Fruit fly (Drosophila melanogaster) whole organism, pupa: ENCODE results near the gene CG9240.

Experiments used
- CG13204 ChIP-seq: fragments of 200-800 bp; sonication (Bioruptor generic); optimal IDR thresholded peaks from 2 replicates; lab custom pipeline; 2018; ENCODE audit warnings: missing biosample characterization, mild to moderate bottlenecking, missing genetic modification characterization, moderate library complexity
- CG17806 ChIP-seq: fragments of 200-800 bp; sonication (Bioruptor generic); optimal IDR thresholded peaks from 2 replicates; lab custom pipeline; 2018; ENCODE audit warnings: missing biosample characterization, mild to moderate bottlenecking, missing genetic modification characterization, moderate library complexity
- CG32121 ChIP-seq: fragments of 200-800 bp; sonication (Bioruptor generic); IDR thresholded peaks from 2 replicates; pipeline ENCODE4 v1.3.6; 2022; ENCODE audit warnings: missing biosample characterization, missing genetic modification characterization
- CG4496 ChIP-seq: fragments of 200-800 bp; sonication (Bioruptor generic); IDR thresholded peaks from 3 replicates; pipeline ENCODE4 v1.3.6; 2022; ENCODE audit warnings: missing biosample characterization, missing genetic modification characterization
- CG9948 ChIP-seq: fragments of 200-800 bp; sonication (Bioruptor generic); optimal IDR thresholded peaks from 2 replicates; lab custom pipeline; 2018; ENCODE audit warnings: missing biosample characterization, mild to moderate bottlenecking, missing genetic modification characterization, moderate library complexity
- D1 ChIP-seq: fragments of 200-800 bp; sonication (Bioruptor generic); optimal IDR thresholded peaks from 2 replicates; lab custom pipeline; 2018; ENCODE audit warnings: missing biosample characterization, mild to moderate bottlenecking, missing genetic modification characterization, moderate library complexity
- EcR ChIP-seq: fragments of 200-800 bp; sonication (Bioruptor generic); optimal IDR thresholded peaks from 3 replicates; lab custom pipeline; 2019; ENCODE audit warnings: missing biosample characterization, missing genetic modification characterization, mild to moderate bottlenecking, moderate library complexity, missing genetic modification reagents
- Snoo ChIP-seq: fragments of 200-800 bp; sonication (Bioruptor generic); optimal IDR thresholded peaks from 3 replicates; lab custom pipeline; 2017; ENCODE audit warnings: missing biosample characterization, mild to moderate bottlenecking, missing genetic modification characterization, inconsistent platforms
- fd96Ca ChIP-seq: fragments of 200-800 bp; sonication (Bioruptor generic); IDR thresholded peaks from 3 replicates; pipeline ENCODE4 v1.3.6; 2022; ENCODE audit warnings: missing biosample characterization, missing genetic modification characterization

DNA sequence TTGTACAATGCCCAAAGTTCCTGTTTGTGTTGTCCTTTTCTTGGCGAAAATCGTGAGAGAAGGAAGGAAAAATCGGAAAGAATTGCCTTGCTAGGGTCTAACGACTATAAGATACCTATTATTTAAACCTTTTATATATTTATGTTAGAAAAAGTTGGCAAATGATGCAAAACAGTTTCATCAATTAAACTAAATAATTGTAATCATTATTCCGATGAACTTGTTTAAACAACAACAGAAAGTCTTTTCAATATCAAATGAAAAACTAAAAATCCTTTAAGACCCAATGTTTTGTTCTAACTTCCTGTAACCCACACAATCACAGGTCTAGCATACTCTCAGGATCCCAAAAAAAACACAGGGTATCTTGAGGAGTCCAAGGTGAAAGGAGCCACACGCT is 26.7 kb downstream of the CG9240 start:
- TF ChIP-seq CG32121 (GFP tag; lab: Robert Waterston, UW), result no peak
- no peak for TF ChIP-seq CG9948 (tag; lab: Kevin White, UChicago)
- TF ChIP-seq D1 (tag; lab: Kevin White, UChicago), result no peak
- TF ChIP-seq CG13204 (GFP tag; lab: Kevin White, UChicago), result no peak
- no peak for TF ChIP-seq CG17806 (tag; lab: Kevin White, UChicago)
- TF ChIP-seq EcR (GFP tag; lab: Kevin White, UChicago), result no peak
- no peak for TF ChIP-seq fd96Ca (GFP tag; lab: Robert Waterston, UW)
- no peak for TF ChIP-seq CG4496
- no peak for TF ChIP-seq Snoo (tag; lab: Kevin White, UChicago)
